Worm (Caenorhabditis elegans): ENCODE measurements around the gene swsn-3.
A peak's percentile ranks its signal among the peaks of the same experiment; 100 is the strongest.

- TF ChIP-seq lin-13 (GFP tag; optimal IDR thresholded peaks at IDR 0.05) (no peak), unc-130 (GFP tag; optimal IDR thresholded peaks at IDR 0.05) (peak; percentile 63), F44E2.7 (GFP tag; IDR thresholded peaks at IDR 0.05) (no peak), nhr-237 (tag; optimal IDR thresholded peaks at IDR 0.05) (no peak), nhr-77 (tag; optimal IDR thresholded peaks at IDR 0.05) (no peak), sdz-12 (GFP tag; optimal IDR thresholded peaks at IDR 0.05) (no peak), nhr-28 (tag; optimal IDR thresholded peaks at IDR 0.05) (no peak), skn-1 (tag; optimal IDR thresholded peaks at IDR 0.05) (no peak), aly-2 (tag; optimal IDR thresholded peaks at IDR 0.05) (no peak), nhr-102 (tag; optimal IDR thresholded peaks at IDR 0.05) (no peak)
Observed at ce11 chrIII:2725221-2726203, 43.0 kb downstream of the swsn-3 start, which contains the start of gene cosa-1.
